Fruit fly (Drosophila melanogaster): ENCODE measurements around the gene CG32079.
A peak's percentile ranks its signal among the peaks of the same experiment; 100 is the strongest.

CG32079 gene

DNA sequence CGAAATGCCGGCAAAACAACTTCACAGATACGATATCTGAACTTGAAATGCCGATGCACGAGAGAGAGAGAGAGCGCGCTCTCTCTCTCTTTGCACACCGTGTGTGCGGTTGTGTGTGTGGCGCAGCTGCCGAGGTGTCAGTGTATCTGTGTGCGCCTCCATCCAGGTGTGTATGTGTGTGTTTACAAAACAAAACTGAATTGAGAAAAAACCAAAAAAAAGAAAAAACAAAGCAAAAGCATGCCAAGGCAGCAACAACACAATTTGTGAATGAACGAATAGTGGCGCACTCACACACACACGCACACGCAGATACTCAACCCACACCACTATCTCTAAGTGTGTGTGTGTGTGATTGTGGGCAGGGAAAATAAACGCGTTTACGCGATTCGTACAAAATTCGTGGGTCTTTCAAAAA is 14.9 kb upstream of the CG32079 start:
- TF ChIP-seq CG10348 (GFP tag; IDR thresholded peaks at IDR 0.05) (peak; percentile 32; the same call in 1 of the 2 replicates), rn (GFP tag; IDR thresholded peaks at IDR 0.05) (peak; percentile 93), D1 (tag; optimal IDR thresholded peaks at IDR 0.05) (peak; percentile 72), CG34367 (tag; optimal IDR thresholded peaks at IDR 0.05) (peak; percentile 94), CG9948 (tag; optimal IDR thresholded peaks at IDR 0.05) (peak; percentile 90), Ets98B (GFP tag; IDR thresholded peaks at IDR 0.05) (peak; percentile 96), Snoo (tag; optimal IDR thresholded peaks at IDR 0.05) (peak; percentile 91), CG14655 (GFP tag; optimal IDR thresholded peaks at IDR 0.05) (peak; percentile 94), CG13204 (GFP tag; optimal IDR thresholded peaks at IDR 0.05) (peak; percentile 94), CG8301 (tag; optimal IDR thresholded peaks at IDR 0.05) (peak; percentile 91), CG12605 (GFP tag; IDR thresholded peaks at IDR 0.05) (peak; percentile 98), Pif1B (GFP tag; optimal IDR thresholded peaks at IDR 0.05) (peak; percentile 94), CG15710 (tag; optimal IDR thresholded peaks at IDR 0.05) (peak; percentile 89), fd96Ca (GFP tag; IDR thresholded peaks at IDR 0.05) (peak; percentile 97), Pif1A (GFP tag; optimal IDR thresholded peaks at IDR 0.05) (peak; percentile 91), CG17806 (tag; optimal IDR thresholded peaks at IDR 0.05) (peak; percentile 92), CG4496 (GFP tag; IDR thresholded peaks at IDR 0.05) (peak; percentile 98), CG8159 (tag; optimal IDR thresholded peaks at IDR 0.05) (peak; percentile 90), gl (tag; optimal IDR thresholded peaks at IDR 0.05) (peak; percentile 99), CG32121 (GFP tag; IDR thresholded peaks at IDR 0.05) (peak; percentile 97), EcR (GFP tag; optimal IDR thresholded peaks at IDR 0.05) (peak; percentile 43)

DNA sequence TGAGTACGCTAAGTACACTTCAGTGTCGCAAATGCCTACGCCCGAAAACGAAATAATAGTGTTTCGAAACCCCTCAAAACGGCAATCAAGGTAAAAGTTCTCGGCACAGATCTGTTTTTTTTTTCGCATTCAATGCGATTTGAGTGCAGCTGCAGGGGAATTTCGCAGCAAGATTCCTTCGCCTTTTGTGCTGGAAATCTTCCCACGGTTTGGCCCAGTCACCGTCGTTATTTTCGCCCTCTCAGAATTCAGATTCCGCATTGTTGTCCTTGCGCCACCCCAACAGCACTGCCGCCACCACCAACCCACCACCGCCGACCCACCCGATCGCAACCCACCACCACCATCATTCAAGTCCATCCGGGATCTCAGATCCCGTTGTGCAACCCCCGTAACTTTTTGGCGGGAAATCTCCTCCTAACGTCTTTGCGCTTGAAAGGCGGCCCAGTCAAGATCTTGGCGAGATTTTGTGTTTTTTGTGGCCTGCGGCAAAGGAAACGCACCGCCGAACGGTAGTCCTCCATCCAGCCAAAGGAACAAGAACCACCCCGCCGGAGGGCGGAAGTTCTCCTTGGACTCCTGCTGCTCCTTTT is 13.7 kb upstream of the CG32079 start:
- TF ChIP-seq CG8159 (tag; optimal IDR thresholded peaks at IDR 0.05), result no peak
- no peak for TF ChIP-seq Pif1A (GFP tag; optimal IDR thresholded peaks at IDR 0.05)
- no peak for TF ChIP-seq CG8301 (tag; optimal IDR thresholded peaks at IDR 0.05)
- no peak for TF ChIP-seq CG9948 (tag; optimal IDR thresholded peaks at IDR 0.05)
- no peak for TF ChIP-seq Ets98B (GFP tag; IDR thresholded peaks at IDR 0.05)
- TF ChIP-seq CG34367 (tag; optimal IDR thresholded peaks at IDR 0.05), result no peak
- no peak for TF ChIP-seq gl (tag; optimal IDR thresholded peaks at IDR 0.05)
- TF ChIP-seq CG17806 (tag; optimal IDR thresholded peaks at IDR 0.05), result no peak
- no peak for TF ChIP-seq CG14655 (GFP tag; optimal IDR thresholded peaks at IDR 0.05)
- no peak for TF ChIP-seq rn (GFP tag; IDR thresholded peaks at IDR 0.05)
- no peak for TF ChIP-seq CG12605 (GFP tag; IDR thresholded peaks at IDR 0.05)
- TF ChIP-seq D1 (tag; optimal IDR thresholded peaks at IDR 0.05), result no peak

DNA sequence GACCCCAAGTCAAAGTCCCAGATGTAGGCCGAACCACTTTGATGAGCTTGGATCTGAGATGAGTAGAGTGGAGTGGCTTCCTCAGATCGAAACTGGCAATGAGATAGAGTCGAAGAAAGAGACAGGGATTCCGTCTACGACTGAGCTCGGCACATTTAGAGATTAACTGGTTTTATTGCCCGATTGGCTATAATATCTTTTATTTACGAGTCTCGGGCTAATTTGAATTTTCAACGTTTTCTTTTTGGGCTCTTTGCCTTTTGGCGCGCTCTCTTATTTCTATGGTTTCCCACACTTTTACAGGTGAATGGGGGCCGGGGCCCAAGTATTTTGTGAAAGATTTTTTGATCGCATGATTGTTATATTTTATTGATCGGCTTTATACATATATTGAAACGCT is 10.2 kb upstream of the CG32079 start:
- no peak for TF ChIP-seq EcR (GFP tag; optimal IDR thresholded peaks at IDR 0.05)
- no peak for TF ChIP-seq CG15710 (tag; optimal IDR thresholded peaks at IDR 0.05)
- no peak for TF ChIP-seq Pif1B (GFP tag; optimal IDR thresholded peaks at IDR 0.05)
- TF ChIP-seq CG8301 (tag; optimal IDR thresholded peaks at IDR 0.05), result no peak

DNA sequence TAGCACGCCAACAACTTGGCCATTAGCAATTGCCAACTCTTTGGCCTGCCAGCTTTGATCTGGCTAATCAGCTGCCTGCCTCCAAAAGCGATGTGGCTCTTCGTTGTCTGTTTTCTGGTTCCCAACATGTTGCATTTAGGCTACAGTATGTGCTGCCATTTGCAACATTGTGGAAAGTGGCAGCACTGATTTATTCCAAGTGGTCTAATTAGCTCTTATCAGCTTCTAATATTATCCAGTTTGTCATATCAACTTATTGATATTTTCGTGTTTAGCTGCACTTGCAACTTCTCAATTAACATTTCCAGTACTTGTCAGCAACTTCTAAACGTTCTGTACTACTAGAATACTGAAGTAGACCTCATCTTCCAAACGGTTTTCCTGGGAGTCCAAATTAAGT is 5.3 kb upstream of the CG32079 start:
- TF ChIP-seq CG32121 (GFP tag; IDR thresholded peaks at IDR 0.05), result no peak
- no peak for TF ChIP-seq CG13204 (GFP tag; optimal IDR thresholded peaks at IDR 0.05)
- TF ChIP-seq CG12605 (GFP tag; IDR thresholded peaks at IDR 0.05), result no peak
- TF ChIP-seq CG10348 (GFP tag; IDR thresholded peaks at IDR 0.05), result no peak
- TF ChIP-seq CG9948 (tag; optimal IDR thresholded peaks at IDR 0.05), result no peak
- no peak for TF ChIP-seq gl (tag; optimal IDR thresholded peaks at IDR 0.05)
- no peak for TF ChIP-seq Snoo (tag; optimal IDR thresholded peaks at IDR 0.05)
- TF ChIP-seq rn (GFP tag; IDR thresholded peaks at IDR 0.05), result no peak

DNA sequence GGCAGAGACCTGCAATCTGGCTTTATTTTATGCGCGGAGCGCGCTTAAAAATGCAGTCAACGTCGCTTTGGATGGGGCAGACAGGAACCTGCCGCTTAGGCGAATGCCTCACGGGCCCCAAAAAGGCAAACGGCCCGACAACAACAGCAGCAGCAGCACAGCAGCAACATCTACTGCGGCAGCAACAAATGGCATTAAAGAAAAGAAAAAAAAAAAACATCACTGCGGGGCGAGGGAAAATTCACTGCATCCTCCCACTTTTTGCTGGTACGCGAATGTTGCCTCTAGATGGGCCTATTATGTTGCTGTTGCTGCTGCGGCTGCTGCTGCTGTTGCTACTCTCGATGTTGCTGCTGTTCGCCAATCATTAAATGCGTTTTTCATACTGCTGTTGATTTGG is 3.4 kb upstream of the CG32079 start:
- no peak for TF ChIP-seq CG17806 (tag; optimal IDR thresholded peaks at IDR 0.05)
- peak; percentile 87 for TF ChIP-seq CG13204 (GFP tag; optimal IDR thresholded peaks at IDR 0.05)
- no peak for TF ChIP-seq Pif1B (GFP tag; optimal IDR thresholded peaks at IDR 0.05)
- 0 out of 2 replicates have a peak, but pooled peaks have one; percentile 26 for TF ChIP-seq CG10348 (GFP tag; IDR thresholded peaks at IDR 0.05)
- no peak for TF ChIP-seq CG9948 (tag; optimal IDR thresholded peaks at IDR 0.05)
- 0 out of 3 replicates have a peak, but pooled peaks have one; percentile 5 for TF ChIP-seq fd96Ca (GFP tag; IDR thresholded peaks at IDR 0.05)
- no peak for TF ChIP-seq rn (GFP tag; IDR thresholded peaks at IDR 0.05)
- 0 out of 3 replicates have a peak, but pooled peaks have one; percentile 27 for TF ChIP-seq CG4496 (GFP tag; IDR thresholded peaks at IDR 0.05)
- TF ChIP-seq EcR (GFP tag; optimal IDR thresholded peaks at IDR 0.05), result peak; percentile 51

DNA sequence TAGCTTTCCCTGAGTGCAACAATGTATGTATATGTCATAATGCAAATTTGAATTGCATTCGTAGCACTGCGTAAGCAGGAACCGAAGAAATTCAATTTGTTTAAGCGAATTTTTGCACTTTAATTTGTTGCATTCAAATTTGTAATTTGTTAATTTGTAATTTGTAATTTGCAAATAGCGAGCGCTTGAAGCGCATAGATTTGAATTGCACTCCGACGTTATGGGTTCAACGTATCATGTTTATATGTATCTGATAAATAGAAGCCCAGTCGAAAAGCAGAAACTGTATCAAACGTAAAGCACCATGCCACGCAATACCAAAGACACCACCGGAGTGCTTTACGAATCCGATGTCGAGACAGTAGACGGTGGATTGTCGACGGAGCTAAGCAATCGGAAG is 2.1 kb upstream of the CG32079 start, which contains the start of gene Fad2:
TSS of gene Fad2 (plus strand) at position 301 of the 400 bp plus-strand sequence.
- no peak for TF ChIP-seq Ets98B (GFP tag; IDR thresholded peaks at IDR 0.05)
- TF ChIP-seq CG4496 (GFP tag; IDR thresholded peaks at IDR 0.05), result no peak
- TF ChIP-seq CG17806 (tag; optimal IDR thresholded peaks at IDR 0.05), result no peak
- no peak for TF ChIP-seq Snoo (tag; optimal IDR thresholded peaks at IDR 0.05)
- TF ChIP-seq Pif1A (GFP tag; optimal IDR thresholded peaks at IDR 0.05), result no peak
- TF ChIP-seq CG15710 (tag; optimal IDR thresholded peaks at IDR 0.05), result no peak
- no peak for TF ChIP-seq CG8301 (tag; optimal IDR thresholded peaks at IDR 0.05)
- no peak for TF ChIP-seq CG8159 (tag; optimal IDR thresholded peaks at IDR 0.05)
- TF ChIP-seq rn (GFP tag; IDR thresholded peaks at IDR 0.05), result no peak
- no peak for TF ChIP-seq EcR (GFP tag; optimal IDR thresholded peaks at IDR 0.05)
- TF ChIP-seq CG10348 (GFP tag; IDR thresholded peaks at IDR 0.05), result no peak
- no peak for TF ChIP-seq D1 (tag; optimal IDR thresholded peaks at IDR 0.05)
- no peak for TF ChIP-seq CG12605 (GFP tag; IDR thresholded peaks at IDR 0.05)
- TF ChIP-seq Pif1B (GFP tag; optimal IDR thresholded peaks at IDR 0.05), result no peak
- TF ChIP-seq fd96Ca (GFP tag; IDR thresholded peaks at IDR 0.05), result no peak
- TF ChIP-seq CG13204 (GFP tag; optimal IDR thresholded peaks at IDR 0.05), result no peak
- TF ChIP-seq CG14655 (GFP tag; optimal IDR thresholded peaks at IDR 0.05), result no peak
- no peak for TF ChIP-seq CG9948 (tag; optimal IDR thresholded peaks at IDR 0.05)
- no peak for TF ChIP-seq CG34367 (tag; optimal IDR thresholded peaks at IDR 0.05)
